Fruit fly (Drosophila melanogaster): Measurements from ENCODE around the gene Atg8a.

Atg8a gene

DNA sequence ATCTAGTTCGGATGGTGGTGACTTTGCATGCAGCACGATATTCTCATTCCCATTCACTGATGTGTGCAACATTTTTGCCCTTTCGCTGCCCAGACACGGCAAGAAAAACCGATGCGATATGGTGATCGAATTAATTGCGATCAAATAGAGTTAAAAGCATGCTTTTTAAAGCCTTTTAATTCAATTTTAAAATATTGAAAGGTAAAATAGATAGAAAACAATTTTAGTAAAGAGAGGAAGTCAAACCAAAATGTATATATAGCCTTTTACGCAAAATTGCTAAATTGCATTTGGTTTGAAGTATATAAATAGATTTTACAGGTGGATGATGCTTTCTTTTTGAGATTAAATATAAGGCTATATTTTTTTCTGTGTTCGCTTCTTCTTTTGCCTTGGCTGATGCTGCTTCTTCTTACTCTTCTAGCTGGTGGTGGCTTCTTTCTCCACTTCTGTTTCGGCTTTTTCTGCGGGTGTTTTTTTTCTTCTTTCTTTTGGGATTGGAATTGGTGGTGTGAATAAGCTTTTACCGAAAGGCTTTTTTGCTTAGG is 27.1 kb downstream of the Atg8a start (continued):
- TF ChIP-seq CG11398 (GFP tag; optimal IDR thresholded peaks at IDR 0.05) (no peak), CG12104 (GFP tag; optimal IDR thresholded peaks at IDR 0.05) (no peak), CG8290 (GFP tag; optimal IDR thresholded peaks at IDR 0.05) (no peak), CG8290 (tag; optimal IDR thresholded peaks at IDR 0.05) (no peak), lab (GFP tag; optimal IDR thresholded peaks at IDR 0.05) (no peak), CG13296 (GFP tag; optimal IDR thresholded peaks at IDR 0.05) (no peak), CG17568 (GFP tag; optimal IDR thresholded peaks at IDR 0.05) (no peak), prd (optimal IDR thresholded peaks at IDR 0.05) (no peak), prd (GFP tag; IDR thresholded peaks at IDR 0.05) (0 out of 3 replicates have a peak, but pooled peaks have one; percentile 24), CG2116 (GFP tag; optimal IDR thresholded peaks at IDR 0.05) (no peak), HHEX (GFP tag; optimal IDR thresholded peaks at IDR 0.05) (no peak), Drgx (GFP tag; IDR thresholded peaks at IDR 0.05) (no peak), Nf-YA (GFP tag; IDR thresholded peaks at IDR 0.05) (no peak), repo (GFP tag; optimal IDR thresholded peaks at IDR 0.05) (no peak), Ada2b (GFP tag; IDR thresholded peaks at IDR 0.05) (no peak), Trl (optimal IDR thresholded peaks at IDR 0.05) (no peak), Trl (GFP tag; optimal IDR thresholded peaks at IDR 0.05) (no peak), Doc2 (GFP tag; IDR thresholded peaks at IDR 0.05) (no peak), Eip74EF (GFP tag; optimal IDR thresholded peaks at IDR 0.05) (peak in 1 of 2 experiments; percentile 30), tup (GFP tag; optimal IDR thresholded peaks at IDR 0.05) (no peak), Hmr (GFP tag; optimal IDR thresholded peaks at IDR 0.05) (no peak), CG13123 (GFP tag; optimal IDR thresholded peaks at IDR 0.05) (no peak), Abd-B (GFP tag; optimal IDR thresholded peaks at IDR 0.05) (no peak), grn (GFP tag; optimal IDR thresholded peaks at IDR 0.05) (no peak), CoRest (tag; optimal IDR thresholded peaks at IDR 0.05) (no peak), pb (GFP tag; optimal IDR thresholded peaks at IDR 0.05) (no peak), knrl (GFP tag; IDR thresholded peaks at IDR 0.05; ENCODE audit: partially characterized antibody) (no peak), Tbp (GFP tag; optimal IDR thresholded peaks at IDR 0.05) (no peak), CG32772 (GFP tag; IDR thresholded peaks at IDR 0.05) (no peak), z (GFP tag; IDR thresholded peaks at IDR 0.05) (no peak), Hr39 (optimal IDR thresholded peaks at IDR 0.05) (no peak), NK7.1 (GFP tag; optimal IDR thresholded peaks at IDR 0.05) (no peak), CG14965 (GFP tag; optimal IDR thresholded peaks at IDR 0.05; ENCODE audit: borderline replicate concordance) (no peak), CG1602 (GFP tag; optimal IDR thresholded peaks at IDR 0.05) (no peak), CG10274 (GFP tag; optimal IDR thresholded peaks at IDR 0.05) (no peak), ac (GFP tag; optimal IDR thresholded peaks at IDR 0.05) (no peak), HLH3B (GFP tag; IDR thresholded peaks at IDR 0.05) (no peak), CG2712 (tag; optimal IDR thresholded peaks at IDR 0.05) (peak; percentile 74), CG9817 (tag; optimal IDR thresholded peaks at IDR 0.05) (no peak), Blimp-1 (GFP tag; optimal IDR thresholded peaks at IDR 0.05) (peak; percentile 20), CG4360 (GFP tag; IDR thresholded peaks at IDR 0.05) (no peak), Oli (tag; optimal IDR thresholded peaks at IDR 0.05) (no peak), usp (GFP tag; optimal IDR thresholded peaks at IDR 0.05) (no peak), pros (GFP tag; optimal IDR thresholded peaks at IDR 0.05) (peak; percentile 70), CkIIα-i1 (GFP tag; IDR thresholded peaks at IDR 0.05) (no peak), mirr (GFP tag; optimal IDR thresholded peaks at IDR 0.05) (no peak), slou (GFP tag; optimal IDR thresholded peaks at IDR 0.05) (peak; percentile 24), jumu (GFP tag; optimal IDR thresholded peaks at IDR 0.05) (no peak), GATAe (GFP tag; conservative IDR thresholded peaks at IDR 0.05) (no peak), disco-r (GFP tag; optimal IDR thresholded peaks at IDR 0.05) (no peak), sob (GFP tag; IDR thresholded peaks at IDR 0.05) (no peak), CG14667 (GFP tag; IDR thresholded peaks at IDR 0.05) (no peak), CG11093 (GFP tag; IDR thresholded peaks at IDR 0.05) (no peak)
